Fruit fly (Drosophila melanogaster) whole organism, embryonic: Measurements from ENCODE around the gene enc.

Experiments used
- Ada2b ChIP-seq: fragments of 200-800 bp; sonication (Bioruptor generic); IDR thresholded peaks from 2 replicates; pipeline ENCODE4 v1.3.6; 2022; ENCODE audit warnings: missing biosample characterization, missing genetic modification characterization
- Atf6 ChIP-seq: fragments of 200-800 bp; sonication (Bioruptor generic); IDR thresholded peaks from 2 replicates; pipeline ENCODE4 v1.3.6; 2022; ENCODE audit warnings: missing biosample characterization, missing genetic modification characterization
- B-H2 ChIP-seq: fragments of 200-800 bp; sonication (Bioruptor generic); optimal IDR thresholded peaks from 2 replicates; lab custom pipeline; 2018; ENCODE audit warnings: missing biosample characterization, mild to moderate bottlenecking, missing genetic modification characterization
- Bteb2 ChIP-seq: fragments of 200-800 bp; sonication (Bioruptor generic); optimal IDR thresholded peaks from 2 replicates; lab custom pipeline; 2016; ENCODE audit warnings: missing biosample characterization, missing genetic modification characterization
- CG10147 ChIP-seq: fragments of 200-800 bp; sonication (Bioruptor generic); optimal IDR thresholded peaks from 2 replicates; lab custom pipeline; 2019; ENCODE audit warnings: missing biosample characterization, mild to moderate bottlenecking, missing genetic modification characterization, moderate library complexity
- CG10431 ChIP-seq: fragments of 200-800 bp; sonication (Bioruptor generic); optimal IDR thresholded peaks from 3 replicates; lab custom pipeline; 2018; ENCODE audit warnings: missing biosample characterization, mild to moderate bottlenecking, missing genetic modification characterization
- CG10565 ChIP-seq: fragments of 200-800 bp; sonication (Bioruptor generic); optimal IDR thresholded peaks from 3 replicates; lab custom pipeline; 2016; ENCODE audit warnings: missing biosample characterization, mild to moderate bottlenecking, missing genetic modification characterization
- CG10654 ChIP-seq: fragments of 200-800 bp; sonication (Bioruptor generic); optimal IDR thresholded peaks from 2 replicates; lab custom pipeline; 2016; ENCODE audit warnings: missing biosample characterization, missing genetic modification characterization
- CG11504 ChIP-seq: fragments of 200-800 bp; sonication (Bioruptor generic); optimal IDR thresholded peaks from 3 replicates; lab custom pipeline; 2019; ENCODE audit warnings: missing biosample characterization, mild to moderate bottlenecking, missing genetic modification characterization, moderate library complexity
- CG11696 ChIP-seq: fragments of 200-800 bp; sonication (Bioruptor generic); IDR thresholded peaks from 2 replicates; pipeline ENCODE4 v1.3.6; 2022; ENCODE audit warnings: missing biosample characterization, missing genetic modification characterization
- CG12744 ChIP-seq: fragments of 200-800 bp; sonication (Bioruptor generic); optimal IDR thresholded peaks from 2 replicates; lab custom pipeline; 2016; ENCODE audit warnings: missing biosample characterization, missing genetic modification characterization
- CG13287 ChIP-seq: fragments of 200-800 bp; sonication (Bioruptor generic); IDR thresholded peaks from 2 replicates; pipeline ENCODE4 v1.3.6; 2022; ENCODE audit warnings: missing biosample characterization, missing genetic modification characterization; ENCODE audit not compliant: partially characterized antibody
- CG1529 ChIP-seq: fragments of 200-800 bp; sonication (Bioruptor generic); optimal IDR thresholded peaks from 3 replicates; lab custom pipeline; 2018; ENCODE audit warnings: missing biosample characterization, missing genetic modification characterization
- CG18011 ChIP-seq: fragments of 200-800 bp; sonication (Bioruptor generic); optimal IDR thresholded peaks from 2 replicates; lab custom pipeline; 2017; ENCODE audit warnings: missing biosample characterization, missing genetic modification characterization, mild to moderate bottlenecking, moderate library complexity, missing genotype
- CG31224 ChIP-seq: fragments of 200-800 bp; sonication (Bioruptor generic); IDR thresholded peaks from 2 replicates; pipeline ENCODE4 v1.3.6; 2022; ENCODE audit warnings: missing biosample characterization, missing genetic modification characterization
- CG32532 ChIP-seq: fragments of 200-800 bp; sonication (Bioruptor generic); IDR thresholded peaks from 2 replicates; pipeline ENCODE4 v1.3.6; 2022; ENCODE audit warnings: missing biosample characterization, missing genetic modification characterization
- CG34376 ChIP-seq: fragments of 200-800 bp; sonication (Bioruptor generic); optimal IDR thresholded peaks from 2 replicates; lab custom pipeline; 2018; ENCODE audit warnings: missing biosample characterization, mild to moderate bottlenecking, missing genetic modification characterization
- CG4820 ChIP-seq: fragments of 200-800 bp; sonication (Bioruptor generic); optimal IDR thresholded peaks from 3 replicates; lab custom pipeline; 2016; ENCODE audit warnings: missing biosample characterization, missing genetic modification characterization
- CG9876 ChIP-seq: fragments of 200-800 bp; sonication (Bioruptor generic); optimal IDR thresholded peaks from 2 replicates; lab custom pipeline; 2016; ENCODE audit warnings: missing biosample characterization, missing genetic modification characterization
- Camta ChIP-seq: fragments of 200-800 bp; sonication (Bioruptor generic); optimal IDR thresholded peaks from 2 replicates; lab custom pipeline; 2016; ENCODE audit warnings: missing biosample characterization, missing genetic modification characterization
- Dbx ChIP-seq: fragments of 200-800 bp; sonication (Bioruptor generic); IDR thresholded peaks from 3 replicates; pipeline ENCODE4 v1.3.6; 2022; ENCODE audit warnings: missing biosample characterization, missing genetic modification characterization
- Dref ChIP-seq: fragments of 200-800 bp; sonication (Bioruptor generic); IDR thresholded peaks from 2 replicates; pipeline ENCODE4 v1.3.6; 2022; ENCODE audit warnings: missing biosample characterization, missing genetic modification characterization
- ERR ChIP-seq: fragments of 200-800 bp; sonication (Bioruptor generic); optimal IDR thresholded peaks from 2 replicates; lab custom pipeline; 2016; ENCODE audit warnings: missing biosample characterization, missing genetic modification characterization
- Jarid2 ChIP-seq: fragments of 200-800 bp; sonication (Bioruptor generic); optimal IDR thresholded peaks from 3 replicates; lab custom pipeline; 2017; ENCODE audit warnings: mild to moderate bottlenecking, missing biosample characterization, missing genetic modification reagents, missing genetic modification characterization
- NC2β ChIP-seq: fragments of 200-800 bp; sonication (Bioruptor generic); optimal IDR thresholded peaks from 2 replicates; lab custom pipeline; 2016; ENCODE audit warnings: missing biosample characterization, missing genetic modification characterization
- Nf-YB ChIP-seq: fragments of 200-800 bp; sonication (Bioruptor generic); optimal IDR thresholded peaks from 3 replicates; lab custom pipeline; 2019; ENCODE audit warnings: missing biosample characterization, mild to moderate bottlenecking, missing genetic modification characterization, moderate library complexity
- Ptx1 ChIP-seq: fragments of 200-800 bp; sonication (Bioruptor generic); IDR thresholded peaks from 2 replicates; pipeline ENCODE4 v1.3.6; 2022; ENCODE audit warnings: missing biosample characterization, missing genetic modification characterization
- Usf ChIP-seq: fragments of 200-800 bp; sonication (Bioruptor generic); optimal IDR thresholded peaks from 2 replicates; lab custom pipeline; 2017; ENCODE audit warnings: missing genotype, missing biosample characterization, missing genetic modification characterization
- Vsx1 ChIP-seq: fragments of 200-800 bp; sonication (Bioruptor generic); optimal IDR thresholded peaks from 2 replicates; lab custom pipeline; 2017; ENCODE audit warnings: missing biosample characterization, mild to moderate bottlenecking, missing genetic modification characterization, missing genetic modification reagents
- gem ChIP-seq: fragments of 200-800 bp; sonication (Bioruptor generic); optimal IDR thresholded peaks from 2 replicates; lab custom pipeline; 2019; ENCODE audit warnings: missing biosample characterization, mild to moderate bottlenecking, missing genetic modification characterization, moderate library complexity
- gsb ChIP-seq: fragments of 200-800 bp; sonication (Bioruptor generic); IDR thresholded peaks from 2 replicates; pipeline ENCODE4 v1.3.6; 2022; ENCODE audit warnings: missing biosample characterization, missing genetic modification characterization
- her ChIP-seq: fragments of 200-800 bp; sonication (Bioruptor generic); optimal IDR thresholded peaks from 2 replicates; lab custom pipeline; 2016; ENCODE audit warnings: missing biosample characterization, missing genetic modification characterization
- kay ChIP-seq: fragments of 200-800 bp; sonication (Bioruptor generic); optimal IDR thresholded peaks from 2 replicates; lab custom pipeline; 2016; ENCODE audit warnings: missing biosample characterization, missing genetic modification characterization
- kni ChIP-seq: fragments of 200-800 bp; sonication (Bioruptor generic); optimal IDR thresholded peaks from 3 replicates; lab custom pipeline; 2017; ENCODE audit warnings: mild to moderate bottlenecking, missing biosample characterization, missing genetic modification reagents, missing genetic modification characterization
- mld ChIP-seq: fragments of 200-800 bp; sonication (Bioruptor generic); IDR thresholded peaks from 3 replicates; pipeline ENCODE4 v1.3.6; 2022; ENCODE audit warnings: missing biosample characterization, missing genetic modification characterization; ENCODE audit not compliant: partially characterized antibody
- onecut ChIP-seq: fragments of 200-800 bp; sonication (Bioruptor generic); IDR thresholded peaks from 2 replicates; pipeline ENCODE4 v1.3.6; 2022; ENCODE audit warnings: missing biosample characterization, missing genetic modification characterization
- pnt ChIP-seq: fragments of 200-800 bp; sonication (Bioruptor generic); optimal IDR thresholded peaks from 3 replicates; lab custom pipeline; 2016; ENCODE audit warnings: missing biosample characterization, missing genetic modification characterization
- rib ChIP-seq: fragments of 200-800 bp; sonication (Bioruptor generic); IDR thresholded peaks from 2 replicates; pipeline ENCODE4 v1.3.6; 2022; ENCODE audit warnings: missing biosample characterization, missing genetic modification characterization
- schlank ChIP-seq: fragments of 200-800 bp; sonication (Bioruptor generic); optimal IDR thresholded peaks from 2 replicates; lab custom pipeline; 2018; ENCODE audit warnings: missing biosample characterization, mild to moderate bottlenecking, missing genetic modification characterization
- sens ChIP-seq: fragments of 200-800 bp; sonication (Bioruptor generic); peaks from one replicate; lab custom pipeline; 2016; ENCODE audit warnings: missing biosample characterization, missing genetic modification characterization
- sim ChIP-seq: fragments of 200-800 bp; sonication (Bioruptor generic); IDR thresholded peaks from 2 replicates; pipeline ENCODE4 v1.3.6; 2022; ENCODE audit warnings: missing biosample characterization, missing genetic modification characterization
- sima ChIP-seq: fragments of 200-800 bp; sonication (Bioruptor generic); optimal IDR thresholded peaks from 2 replicates; lab custom pipeline; 2016; ENCODE audit warnings: missing biosample characterization, missing genetic modification characterization
- sqz ChIP-seq: fragments of 200-800 bp; sonication (Bioruptor generic); optimal IDR thresholded peaks from 3 replicates; lab custom pipeline; 2018; ENCODE audit warnings: missing biosample characterization, mild to moderate bottlenecking, missing genetic modification characterization
- ssp ChIP-seq: fragments of 200-800 bp; sonication (Bioruptor generic); IDR thresholded peaks from 2 replicates; pipeline ENCODE4 v1.3.6; 2022; ENCODE audit warnings: missing biosample characterization, missing genetic modification characterization
- stc ChIP-seq: fragments of 200-800 bp; sonication (Bioruptor generic); IDR thresholded peaks from 2 replicates; pipeline ENCODE4 v1.3.6; 2022; ENCODE audit warnings: missing biosample characterization, missing genetic modification characterization
- tin ChIP-seq: fragments of 200-800 bp; sonication (Bioruptor generic); optimal IDR thresholded peaks from 3 replicates; lab custom pipeline; 2016; ENCODE audit warnings: missing biosample characterization, missing genetic modification characterization
- unc-4 ChIP-seq: fragments of 200-800 bp; sonication (Bioruptor generic); IDR thresholded peaks from 2 replicates; pipeline ENCODE4 v1.3.6; 2022; ENCODE audit warnings: missing biosample characterization, missing genetic modification characterization; ENCODE audit not compliant: partially characterized antibody
- zf30C ChIP-seq: fragments of 200-800 bp; sonication (Bioruptor generic); optimal IDR thresholded peaks from 3 replicates; lab custom pipeline; 2018; ENCODE audit warnings: missing biosample characterization, mild to moderate bottlenecking, missing genetic modification characterization

enc gene

DNA sequence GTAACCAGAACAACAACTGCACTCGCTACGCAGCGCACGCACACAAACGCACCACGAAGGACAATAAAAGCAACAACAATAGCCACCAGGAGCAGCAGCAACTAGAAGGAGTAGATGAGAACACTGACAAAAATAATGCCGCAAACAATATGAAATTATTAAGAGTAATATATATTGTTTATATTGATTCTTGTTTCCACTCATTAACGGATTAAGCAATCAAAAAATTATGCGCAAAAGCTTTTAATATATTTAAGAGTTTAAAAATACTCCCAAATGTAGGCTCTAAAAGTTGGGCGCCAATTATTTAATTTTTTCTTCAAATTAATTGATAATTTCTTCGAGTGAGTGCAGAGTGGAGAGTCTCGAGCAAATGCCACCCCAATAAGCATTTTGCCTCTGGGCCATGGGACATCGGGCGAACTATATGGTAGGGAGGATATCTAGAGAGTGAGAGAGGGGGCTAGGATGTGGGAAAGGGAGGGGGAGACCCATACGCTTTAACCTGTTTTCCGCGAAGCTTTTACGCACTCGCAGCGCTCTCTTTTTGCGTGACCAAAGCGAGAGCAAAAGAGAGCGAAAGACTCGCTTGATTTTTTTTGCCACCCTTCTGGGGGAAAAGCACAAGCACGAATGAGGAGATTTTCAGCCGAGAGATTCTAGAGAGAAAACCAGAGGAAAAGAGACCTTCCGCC is 6.5 kb downstream of the enc start, which contains the start of gene Rdh (continued):
- TF ChIP-seq her (GFP tag; lab: Kevin White, UChicago) (no peak), NC2β (GFP tag; lab: Kevin White, UChicago) (no peak), B-H2 (peak; percentile 81), CG12744 (peak; percentile 20), CG10654 (peak; percentile 63), CG32532 (GFP tag; lab: Robert Waterston, UW) (peak; percentile 49; the same call in 1 of the 2 replicates), sens (GFP tag; lab: Kevin White, UChicago) (peak; percentile 94), CG10565 (no peak), Camta (GFP tag; lab: Kevin White, UChicago) (peak; percentile 4), CG4820 (GFP tag; lab: Kevin White, UChicago) (peak; percentile 71), unc-4 (GFP tag; lab: Robert Waterston, UW) (no peak), mld (GFP tag; lab: Robert Waterston, UW) (no peak), sima (GFP tag; lab: Kevin White, UChicago) (no peak), ssp (GFP tag; lab: Robert Waterston, UW) (peak; percentile 62), zf30C (GFP tag; lab: Kevin White, UChicago) (peak; percentile 94), CG31224 (peak; percentile 15; the same call in 1 of the 2 replicates), gsb (GFP tag; lab: Robert Waterston, UW) (no peak), CG1529 (peak; percentile 70), tin (GFP tag; lab: Kevin White, UChicago) (peak; percentile 71), schlank (tag; lab: Kevin White, UChicago) (peak; percentile 51), Dref (GFP tag; lab: Robert Waterston, UW) (no peak), CG13287 (GFP tag; lab: Robert Waterston, UW) (peak; percentile 24; the same call in 1 of the 2 replicates), gem (tag; lab: Kevin White, UChicago) (peak; percentile 90), Ada2b (GFP tag; lab: Robert Waterston, UW) (peak; percentile 58), Atf6 (peak; percentile 87), CG9876 (GFP tag; lab: Kevin White, UChicago) (no peak), Ptx1 (peak; percentile 77), rib (GFP tag; lab: Robert Waterston, UW) (peak; percentile 34; the same call in 1 of the 2 replicates), sim (GFP tag; lab: Robert Waterston, UW) (0 out of 2 replicates have a peak, but pooled peaks have one; percentile 50), Nf-YB (peak; percentile 60), onecut (peak; percentile 59), pnt (peak; percentile 14), stc (GFP tag; lab: Robert Waterston, UW) (peak; percentile 56), Usf (GFP tag; lab: Kevin White, UChicago) (peak; percentile 27), CG10147 (peak; percentile 89), Bteb2 (peak; percentile 19), sqz (peak; percentile 70), Vsx1 (GFP tag; lab: Kevin White, UChicago) (peak; percentile 66), Dbx (GFP tag; lab: Robert Waterston, UW) (peak; percentile 79), kay (GFP tag; lab: Kevin White, UChicago) (peak; percentile 64), ERR (no peak), CG11504 (tag; lab: Kevin White, UChicago) (peak; percentile 88), kni (peak; percentile 61), CG18011 (GFP tag; lab: Kevin White, UChicago) (peak; percentile 29), CG34376 (GFP tag; lab: Kevin White, UChicago) (peak; percentile 80), CG11696 (GFP tag; lab: Robert Waterston, UW) (0 out of 2 replicates have a peak, but pooled peaks have one; percentile 8), Jarid2 (no peak), CG10431 (GFP tag; lab: Kevin White, UChicago) (peak; percentile 51)
